Fruit fly (Drosophila melanogaster) Kc167 (cell line): Measurements from ENCODE around the gene JhI-21.

ENCODE experiments used
- h ChIP-seq: fragments of >200 bp; optimal IDR thresholded peaks from 3 replicates; lab custom pipeline; 2018; ENCODE audit warnings: missing external identifiers
- psq ChIP-seq: fragments of >200 bp; optimal IDR thresholded peaks from 2 replicates; lab custom pipeline; 2017; ENCODE audit warnings: missing external identifiers

DNA sequence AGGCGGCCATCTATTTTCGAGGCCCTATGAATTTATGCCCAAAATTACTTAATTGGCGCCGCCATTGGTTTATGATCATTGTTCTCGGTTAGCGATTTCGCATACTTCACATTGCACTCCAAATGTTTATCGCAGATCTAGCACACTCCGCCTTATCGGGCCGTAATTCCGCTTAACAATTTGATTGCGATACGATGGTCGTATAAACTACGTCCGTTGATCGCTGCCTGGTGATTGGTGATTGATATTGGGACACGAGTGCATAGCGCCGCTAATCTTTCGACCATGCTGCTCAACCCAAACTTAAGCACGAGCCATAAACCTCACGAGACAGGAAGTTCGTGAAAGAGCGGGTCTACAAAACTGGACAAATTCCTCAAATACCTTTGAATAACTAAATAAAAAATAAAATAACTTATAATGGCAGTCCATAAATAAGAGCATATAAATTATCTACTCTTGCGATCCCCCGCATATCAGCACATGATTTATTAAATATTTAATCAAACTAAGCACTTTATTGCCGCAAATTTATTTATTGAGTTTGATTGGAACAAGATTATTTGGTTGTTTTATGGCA lies 25.2 kb downstream of the JhI-21 start:
- no peak for TF ChIP-seq h
- TF ChIP-seq psq (lab: Kevin White, UChicago), result no peak
